Fruit fly (Drosophila melanogaster) Kc167 (cell line): Measurements from ENCODE around the gene Dpp10.

Experiments used
- Myc ChIP-seq: fragments of >200 bp; optimal IDR thresholded peaks from 2 replicates; lab custom pipeline; 2017; ENCODE audit warnings: missing external identifiers
- Sin3A ChIP-seq: fragments of >200 bp; optimal IDR thresholded peaks from 2 replicates; lab custom pipeline; 2018; ENCODE audit warnings: missing external identifiers
- h ChIP-seq: fragments of >200 bp; optimal IDR thresholded peaks from 3 replicates; lab custom pipeline; 2018; ENCODE audit warnings: missing external identifiers
- insv ChIP-seq: fragments of >200 bp; optimal IDR thresholded peaks from 3 replicates; lab custom pipeline; 2018; ENCODE audit warnings: missing external identifiers
- psq ChIP-seq: fragments of >200 bp; optimal IDR thresholded peaks from 2 replicates; lab custom pipeline; 2017; ENCODE audit warnings: missing external identifiers
- ttk ChIP-seq: sonication (Bioruptor generic); optimal IDR thresholded peaks from 2 replicates; lab custom pipeline; 2017; ENCODE audit warnings: missing external identifiers

The Dpp10 gene

dm6 chr2L:6601018-6601505, at the start of gene Dpp10:
Gene Dpp10 (minus strand): TSS chr2L:6601068.
- TF ChIP-seq h (lab: Kevin White, UChicago) (no peak), Sin3A (no peak), psq (lab: Kevin White, UChicago) (no peak), insv (lab: Kevin White, UChicago) (no peak), ttk (lab: Kevin White, UChicago) (no peak), Myc (no peak)

- TF ChIP-seq psq (lab: Kevin White, UChicago) (no peak), h (lab: Kevin White, UChicago) (no peak), insv (lab: Kevin White, UChicago) (no peak), Myc (no peak)
These were observed 48.4 kb upstream of the Dpp10 start, which contains the start of the genes CG31635 and Tango1 for dm6 chr2L:6649085-6649754. Gene CG31635 (minus strand): TSS chr2L:6649114. Gene Tango1 (plus strand): TSS chr2L:6649388.

dm6 chr2L:6648163-6648628, 47.3 kb upstream of the Dpp10 start:
- no peak for TF ChIP-seq psq (lab: Kevin White, UChicago)
- TF ChIP-seq Myc: no peak
- no peak for TF ChIP-seq ttk (lab: Kevin White, UChicago)
- TF ChIP-seq insv (lab: Kevin White, UChicago): no peak
- TF ChIP-seq h (lab: Kevin White, UChicago): no peak
- no peak for TF ChIP-seq Sin3A

- TF ChIP-seq h (lab: Kevin White, UChicago) (no peak), ttk (lab: Kevin White, UChicago) (no peak), Sin3A (no peak), Myc (no peak), insv (lab: Kevin White, UChicago) (no peak), psq (lab: Kevin White, UChicago) (no peak)
These were observed 46.3 kb upstream of the Dpp10 start for dm6 chr2L:6647103-6647711.

dm6 chr2L:6644421-6645059, 43.7 kb upstream of the Dpp10 start:
- TF ChIP-seq h (lab: Kevin White, UChicago) (no peak), Sin3A (no peak), insv (lab: Kevin White, UChicago) (no peak), psq (lab: Kevin White, UChicago) (no peak), Myc (no peak), ttk (lab: Kevin White, UChicago) (no peak)

DNA sequence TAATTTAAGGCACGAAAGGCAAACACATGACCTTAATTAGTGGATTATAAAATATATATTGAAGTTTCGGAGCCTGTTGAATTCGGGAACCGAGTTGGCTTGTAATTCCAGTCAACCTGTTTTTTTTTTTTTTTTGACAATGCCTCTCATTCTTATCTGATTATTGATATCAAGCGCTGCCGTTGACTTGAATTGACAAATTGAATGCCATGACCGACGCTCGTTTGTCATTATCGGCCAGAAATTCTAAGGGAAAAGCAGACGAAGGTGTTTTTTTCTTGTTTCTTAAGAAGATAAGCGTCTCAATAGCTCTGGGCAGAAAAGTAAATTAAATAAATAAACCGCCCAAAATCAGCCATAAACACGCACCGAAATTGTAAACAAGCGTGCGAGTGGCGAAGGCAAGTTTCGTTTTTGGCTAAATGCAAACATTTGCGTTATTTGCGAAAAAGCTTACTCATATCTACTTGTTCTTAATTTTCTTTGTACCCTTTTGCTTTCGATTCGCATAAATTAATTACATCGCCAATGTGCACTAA, 42.4 kb upstream of the Dpp10 start:
- TF ChIP-seq h (lab: Kevin White, UChicago) (no peak), Myc (no peak), insv (lab: Kevin White, UChicago) (no peak), Sin3A (no peak), ttk (lab: Kevin White, UChicago) (no peak)

- TF ChIP-seq psq (lab: Kevin White, UChicago): no peak
- no peak for TF ChIP-seq Myc
- no peak for TF ChIP-seq ttk (lab: Kevin White, UChicago)
- no peak for TF ChIP-seq Sin3A
- TF ChIP-seq insv (lab: Kevin White, UChicago): no peak
- no peak for TF ChIP-seq h (lab: Kevin White, UChicago)
These were observed 31.4 kb upstream of the Dpp10 start, which contains the start of gene Oatp26F for dm6 chr2L:6632307-6632706. Gene Oatp26F (minus strand): TSS chr2L:6632407.

DNA sequence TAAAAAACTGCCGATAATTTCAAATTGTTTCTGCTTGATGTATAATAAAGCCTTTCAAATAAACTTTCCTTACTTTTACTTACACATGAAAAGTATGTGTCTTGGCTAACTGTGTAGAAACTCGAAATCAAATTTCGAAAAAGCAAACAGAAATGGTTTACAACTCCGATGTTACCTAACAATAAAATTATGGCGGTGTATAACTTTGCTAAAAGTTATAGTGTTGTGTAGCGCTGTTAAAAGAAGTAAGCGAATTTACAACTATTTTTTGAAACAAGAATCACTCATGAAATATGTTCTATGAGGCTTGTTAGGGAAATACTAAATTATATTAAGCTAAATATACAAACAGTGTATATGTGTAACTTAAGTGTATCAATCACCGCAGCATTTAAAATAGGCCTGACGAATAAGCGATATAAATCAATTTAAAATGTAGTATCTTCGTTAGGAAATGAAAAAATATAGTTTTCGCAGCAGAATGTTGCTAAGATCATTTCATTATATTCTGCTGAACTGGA, 21.8 kb upstream of the Dpp10 start, which contains the start of gene CG34345:
CG34345 (plus strand) TSS at position 471 of the 521 bp plus-strand sequence.
- TF ChIP-seq insv (lab: Kevin White, UChicago) (no peak), ttk (lab: Kevin White, UChicago) (no peak), psq (lab: Kevin White, UChicago) (no peak), h (lab: Kevin White, UChicago) (no peak), Myc (no peak), Sin3A (no peak)

- TF ChIP-seq psq (lab: Kevin White, UChicago) (no peak), h (lab: Kevin White, UChicago) (no peak), insv (lab: Kevin White, UChicago) (no peak), Myc (no peak), Sin3A (no peak), ttk (lab: Kevin White, UChicago) (no peak)
These were observed 21.2 kb upstream of the Dpp10 start for dm6 chr2L:6622031-6622430.

- TF ChIP-seq Sin3A (no peak), psq (lab: Kevin White, UChicago) (no peak), insv (lab: Kevin White, UChicago) (no peak), ttk (lab: Kevin White, UChicago) (no peak), h (lab: Kevin White, UChicago) (no peak), Myc (no peak)
These were observed 20.7 kb upstream of the Dpp10 start, which contains the start of gene DIP-iota for dm6 chr2L:6621600-6621999. Gene DIP-iota (minus strand): TSS chr2L:6621700.

dm6 chr2L:6614229-6614935, 13.5 kb upstream of the Dpp10 start:
- TF ChIP-seq h (lab: Kevin White, UChicago) (no peak), ttk (lab: Kevin White, UChicago) (no peak), Myc (no peak), insv (lab: Kevin White, UChicago) (no peak), Sin3A (no peak), psq (lab: Kevin White, UChicago) (no peak)
